Fruit fly (Drosophila melanogaster) whole organism, pupa: ENCODE measurements around the gene CG1927.

Source experiments
- CG10348 ChIP-seq: fragments of 200-800 bp; sonication (Bioruptor generic); IDR thresholded peaks from 2 replicates; pipeline ENCODE4 v1.3.6; 2022; ENCODE audit warnings: missing biosample characterization, missing genetic modification characterization
- CG12605 ChIP-seq: fragments of 200-800 bp; sonication (Bioruptor generic); IDR thresholded peaks from 2 replicates; pipeline ENCODE4 v1.3.6; 2022; ENCODE audit warnings: missing biosample characterization, missing genetic modification characterization
- CG13204 ChIP-seq: fragments of 200-800 bp; sonication (Bioruptor generic); optimal IDR thresholded peaks from 2 replicates; lab custom pipeline; 2018; ENCODE audit warnings: missing biosample characterization, mild to moderate bottlenecking, missing genetic modification characterization, moderate library complexity
- CG14655 ChIP-seq: fragments of 200-800 bp; sonication (Bioruptor generic); optimal IDR thresholded peaks from 3 replicates; lab custom pipeline; 2017; ENCODE audit warnings: mild to moderate bottlenecking, missing biosample characterization, missing genetic modification reagents, missing genetic modification characterization
- CG17806 ChIP-seq: fragments of 200-800 bp; sonication (Bioruptor generic); optimal IDR thresholded peaks from 2 replicates; lab custom pipeline; 2018; ENCODE audit warnings: missing biosample characterization, mild to moderate bottlenecking, missing genetic modification characterization, moderate library complexity
- CG32121 ChIP-seq: fragments of 200-800 bp; sonication (Bioruptor generic); IDR thresholded peaks from 2 replicates; pipeline ENCODE4 v1.3.6; 2022; ENCODE audit warnings: missing biosample characterization, missing genetic modification characterization
- CG34367 ChIP-seq: fragments of 200-800 bp; sonication (Bioruptor generic); optimal IDR thresholded peaks from 2 replicates; lab custom pipeline; 2018; ENCODE audit warnings: missing biosample characterization, mild to moderate bottlenecking, missing genetic modification characterization
- CG4496 ChIP-seq: fragments of 200-800 bp; sonication (Bioruptor generic); IDR thresholded peaks from 3 replicates; pipeline ENCODE4 v1.3.6; 2022; ENCODE audit warnings: missing biosample characterization, missing genetic modification characterization
- CG8159 ChIP-seq: fragments of 200-800 bp; sonication (Bioruptor generic); optimal IDR thresholded peaks from 3 replicates; lab custom pipeline; 2018; ENCODE audit warnings: missing biosample characterization, mild to moderate bottlenecking, missing genetic modification characterization, moderate library complexity
- CG8301 ChIP-seq: fragments of 200-800 bp; sonication (Bioruptor generic); optimal IDR thresholded peaks from 2 replicates; lab custom pipeline; 2018; ENCODE audit warnings: missing biosample characterization, mild to moderate bottlenecking, missing genetic modification characterization
- CG9948 ChIP-seq: fragments of 200-800 bp; sonication (Bioruptor generic); optimal IDR thresholded peaks from 2 replicates; lab custom pipeline; 2018; ENCODE audit warnings: missing biosample characterization, mild to moderate bottlenecking, missing genetic modification characterization, moderate library complexity
- D1 ChIP-seq: fragments of 200-800 bp; sonication (Bioruptor generic); optimal IDR thresholded peaks from 2 replicates; lab custom pipeline; 2018; ENCODE audit warnings: missing biosample characterization, mild to moderate bottlenecking, missing genetic modification characterization, moderate library complexity
- EcR ChIP-seq: fragments of 200-800 bp; sonication (Bioruptor generic); optimal IDR thresholded peaks from 3 replicates; lab custom pipeline; 2019; ENCODE audit warnings: missing biosample characterization, missing genetic modification characterization, mild to moderate bottlenecking, moderate library complexity, missing genetic modification reagents
- Ets98B ChIP-seq: fragments of 200-800 bp; sonication (Bioruptor generic); IDR thresholded peaks from 2 replicates; pipeline ENCODE4 v1.3.6; 2022; ENCODE audit warnings: missing biosample characterization, missing genetic modification characterization
- Pif1A ChIP-seq: fragments of 200-800 bp; sonication (Bioruptor generic); optimal IDR thresholded peaks from 3 replicates; lab custom pipeline; 2016; ENCODE audit warnings: missing biosample characterization, missing genetic modification characterization
- Pif1B ChIP-seq: fragments of 200-800 bp; sonication (Bioruptor generic); optimal IDR thresholded peaks from 3 replicates; lab custom pipeline; 2016; ENCODE audit warnings: missing biosample characterization, missing genetic modification characterization
- Snoo ChIP-seq: fragments of 200-800 bp; sonication (Bioruptor generic); optimal IDR thresholded peaks from 3 replicates; lab custom pipeline; 2017; ENCODE audit warnings: missing biosample characterization, mild to moderate bottlenecking, missing genetic modification characterization, inconsistent platforms
- fd96Ca ChIP-seq: fragments of 200-800 bp; sonication (Bioruptor generic); IDR thresholded peaks from 3 replicates; pipeline ENCODE4 v1.3.6; 2022; ENCODE audit warnings: missing biosample characterization, missing genetic modification characterization
- gl ChIP-seq: fragments of 200-800 bp; sonication (Bioruptor generic); optimal IDR thresholded peaks from 2 replicates; lab custom pipeline; 2018; ENCODE audit warnings: missing biosample characterization, mild to moderate bottlenecking, missing genetic modification characterization
- rn ChIP-seq: fragments of 200-800 bp; sonication (Bioruptor generic); IDR thresholded peaks from 2 replicates; pipeline ENCODE4 v1.3.6; 2022; ENCODE audit warnings: missing biosample characterization, missing genetic modification characterization

CG1927 gene

dm6 chr3L:1969539-1970337 lies at the start of gene CG1927:
CG1927 (minus strand) TSS chr3L:1970079.
- TF ChIP-seq Ets98B (peak; percentile 9; the same call in 1 of the 2 replicates), Snoo (tag; lab: Kevin White, UChicago) (no peak), CG4496 (GFP tag; lab: Robert Waterston, UW) (0 out of 3 replicates have a peak, but pooled peaks have one; percentile 26)

DNA sequence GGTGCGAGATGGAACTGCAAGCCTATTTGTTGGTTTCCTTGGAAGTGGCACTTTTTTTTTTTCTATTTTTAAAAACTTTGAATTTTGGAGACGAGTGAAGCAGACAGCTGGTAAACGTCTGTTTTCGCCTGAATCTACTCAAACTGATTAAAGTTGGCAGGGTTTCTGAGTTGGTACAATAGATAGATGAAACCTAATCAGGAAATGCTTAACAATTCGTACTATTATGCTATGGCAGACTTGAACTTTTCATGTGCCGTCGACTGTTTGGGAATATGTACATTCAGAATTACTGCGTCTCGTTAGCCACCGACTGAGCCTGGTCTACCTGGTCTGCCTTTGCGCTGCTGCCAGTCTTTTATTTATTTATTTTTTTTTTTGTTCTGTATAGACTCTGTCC lies 35.7 kb upstream of the CG1927 start, which contains the start of gene CG42841:
Gene CG42841 (minus strand): TSS at position 101 of the 400 bp plus-strand sequence.
- TF ChIP-seq CG32121 (GFP tag; lab: Robert Waterston, UW) (no peak), CG8301 (tag; lab: Kevin White, UChicago) (no peak), CG34367 (tag; lab: Kevin White, UChicago) (no peak), Ets98B (no peak), Snoo (tag; lab: Kevin White, UChicago) (no peak), fd96Ca (GFP tag; lab: Robert Waterston, UW) (no peak), rn (GFP tag; lab: Robert Waterston, UW) (no peak), CG10348 (no peak), EcR (GFP tag; lab: Kevin White, UChicago) (no peak), gl (tag; lab: Kevin White, UChicago) (no peak), CG9948 (no peak), CG8159 (tag; lab: Kevin White, UChicago) (no peak), Pif1A (GFP tag; lab: Kevin White, UChicago) (no peak), CG17806 (no peak), CG13204 (GFP tag; lab: Kevin White, UChicago) (no peak), CG14655 (GFP tag; lab: Kevin White, UChicago) (no peak), Pif1B (no peak)

DNA sequence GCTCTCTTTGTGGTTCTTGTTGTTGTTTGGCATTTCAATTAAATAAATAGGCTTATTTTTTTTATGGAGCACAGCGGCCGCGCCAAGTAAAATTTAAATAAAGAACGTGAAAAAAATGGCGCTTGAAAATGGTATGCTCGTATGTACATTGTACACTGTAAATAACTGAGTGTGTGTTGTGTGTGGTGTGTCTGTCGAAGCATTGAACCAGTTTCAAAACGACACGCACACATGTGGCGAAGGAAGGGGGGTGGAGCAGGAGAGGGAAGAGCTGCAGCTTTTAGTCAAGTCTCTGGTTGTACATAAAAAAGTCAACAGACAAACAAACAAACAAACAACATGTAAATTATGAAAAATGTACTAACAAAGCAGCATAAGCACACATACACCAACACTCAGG lies 34.9 kb upstream of the CG1927 start:
- TF ChIP-seq Snoo (tag; lab: Kevin White, UChicago) (no peak), CG8159 (tag; lab: Kevin White, UChicago) (no peak), CG34367 (tag; lab: Kevin White, UChicago) (no peak), Pif1A (GFP tag; lab: Kevin White, UChicago) (no peak), CG13204 (GFP tag; lab: Kevin White, UChicago) (no peak), CG4496 (GFP tag; lab: Robert Waterston, UW) (no peak), CG14655 (GFP tag; lab: Kevin White, UChicago) (no peak), CG12605 (GFP tag; lab: Robert Waterston, UW) (no peak), Pif1B (no peak), fd96Ca (GFP tag; lab: Robert Waterston, UW) (no peak), CG9948 (no peak), CG32121 (GFP tag; lab: Robert Waterston, UW) (no peak), Ets98B (no peak), EcR (GFP tag; lab: Kevin White, UChicago) (no peak)

dm6 chr3L:1985406-1985805 lies 15.5 kb upstream of the CG1927 start:
- peak; percentile 38 for TF ChIP-seq Pif1B
- TF ChIP-seq CG4496 (GFP tag; lab: Robert Waterston, UW): peak; percentile 60; the same call in 2 of the 3 replicates
- no peak for TF ChIP-seq fd96Ca (GFP tag; lab: Robert Waterston, UW)
- TF ChIP-seq Pif1A (GFP tag; lab: Kevin White, UChicago): peak; percentile 45

DNA sequence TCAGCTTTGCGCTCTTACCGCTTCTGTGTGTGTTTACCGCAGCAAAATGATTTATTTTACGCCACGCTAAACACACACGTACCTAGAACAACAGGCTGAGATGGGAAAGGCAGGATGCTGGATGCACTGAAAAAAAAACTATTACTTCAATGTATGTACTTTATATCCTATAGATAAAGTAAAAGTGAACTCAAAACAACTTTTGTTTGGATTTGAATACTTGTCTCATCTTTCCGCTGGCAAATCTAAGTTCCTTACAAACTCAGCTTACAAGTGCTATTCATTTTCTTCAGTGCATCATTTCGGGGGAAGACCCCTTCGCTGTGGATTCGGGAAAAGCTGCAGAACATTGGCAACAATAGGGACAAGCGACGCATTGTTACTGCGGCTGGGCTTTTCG lies 6.9 kb upstream of the CG1927 start:
- TF ChIP-seq Ets98B: no peak
- TF ChIP-seq CG34367 (tag; lab: Kevin White, UChicago): no peak
- no peak for TF ChIP-seq D1
- peak; percentile 33 for TF ChIP-seq Pif1A (GFP tag; lab: Kevin White, UChicago)
- peak; percentile 34 for TF ChIP-seq CG9948
- TF ChIP-seq CG8159 (tag; lab: Kevin White, UChicago): peak; percentile 7
- TF ChIP-seq Snoo (tag; lab: Kevin White, UChicago): no peak
- TF ChIP-seq CG12605 (GFP tag; lab: Robert Waterston, UW): no peak
- TF ChIP-seq gl (tag; lab: Kevin White, UChicago): no peak
- no peak for TF ChIP-seq fd96Ca (GFP tag; lab: Robert Waterston, UW)
- TF ChIP-seq CG32121 (GFP tag; lab: Robert Waterston, UW): no peak
- TF ChIP-seq CG13204 (GFP tag; lab: Kevin White, UChicago): no peak
- TF ChIP-seq, all 21 proteins: peak for 3

- TF ChIP-seq EcR (GFP tag; lab: Kevin White, UChicago) (peak; percentile 82), CG34367 (tag; lab: Kevin White, UChicago) (no peak), CG9948 (no peak), CG17806 (no peak), CG10348 (no peak), CG4496 (GFP tag; lab: Robert Waterston, UW) (peak; percentile 44; the same call in 1 of the 3 replicates)
Measured at dm6 chr3L:1971103-1971742, 1.3 kb upstream of the CG1927 start, which contains the start of the genes CG11815 and acs. CG11815 (minus strand) TSS chr3L:1971200. acs (plus strand) TSS chr3L:1971638.
